Fruit fly (Drosophila melanogaster): Measurements from ENCODE around the gene CG3842.
A peak's percentile ranks its signal among the peaks of the same experiment; 100 is the strongest.

CG3842 gene

dm6 chrX:6365632-6366356 lies 28.2 kb downstream of the CG3842 start, which contains the start of the genes swa and Marf (continued):
- TF ChIP-seq Oli (tag; optimal IDR thresholded peaks at IDR 0.05), result no peak
- peak; percentile 6; the same call in 1 of the 3 replicates for TF ChIP-seq row (GFP tag; IDR thresholded peaks at IDR 0.05)
- TF ChIP-seq zen2 (GFP tag; IDR thresholded peaks at IDR 0.05; ENCODE audit: partially characterized antibody), result no peak
- no peak for TF ChIP-seq gsb-n (tag; optimal IDR thresholded peaks at IDR 0.05)
- TF ChIP-seq ems (GFP tag; optimal IDR thresholded peaks at IDR 0.05), result no peak
- TF ChIP-seq CG31441 (GFP tag; IDR thresholded peaks at IDR 0.05), result 0 out of 2 replicates have a peak, but pooled peaks have one; percentile 9
- TF ChIP-seq NK7.1 (GFP tag; optimal IDR thresholded peaks at IDR 0.05), result no peak
- TF ChIP-seq CG17385 (GFP tag; optimal IDR thresholded peaks at IDR 0.05), result no peak
- TF ChIP-seq CG9817 (tag; optimal IDR thresholded peaks at IDR 0.05), result no peak
- TF ChIP-seq CG10543 (GFP tag; optimal IDR thresholded peaks at IDR 0.05), result no peak
- no peak for TF ChIP-seq CG2712 (tag; optimal IDR thresholded peaks at IDR 0.05)
- TF ChIP-seq CG13296 (GFP tag; optimal IDR thresholded peaks at IDR 0.05), result no peak
- TF ChIP-seq Dfd (GFP tag; optimal IDR thresholded peaks at IDR 0.05), result no peak
- TF ChIP-seq cad (GFP tag; optimal IDR thresholded peaks at IDR 0.05), result no peak
- no peak for TF ChIP-seq Bteb2 (GFP tag; optimal IDR thresholded peaks at IDR 0.05)
- TF ChIP-seq gcm2 (GFP tag; optimal IDR thresholded peaks at IDR 0.05), result no peak
- TF ChIP-seq CTCF (GFP tag; optimal IDR thresholded peaks at IDR 0.05), result no peak
- TF ChIP-seq toy (GFP tag; IDR thresholded peaks at IDR 0.05), result no peak
- no peak for TF ChIP-seq CG11085 (GFP tag; IDR thresholded peaks at IDR 0.05)
- TF ChIP-seq GATAe (GFP tag; conservative IDR thresholded peaks at IDR 0.05), result no peak
- peak; percentile 43 for TF ChIP-seq CG8290 (GFP tag; optimal IDR thresholded peaks at IDR 0.05)
- TF ChIP-seq CG8290 (tag; optimal IDR thresholded peaks at IDR 0.05), result no peak
- no peak for TF ChIP-seq Side (GFP tag; optimal IDR thresholded peaks at IDR 0.05)
- TF ChIP-seq Dad (GFP tag; optimal IDR thresholded peaks at IDR 0.05), result no peak
- TF ChIP-seq Atf3 (GFP tag; optimal IDR thresholded peaks at IDR 0.05), result no peak
- TF ChIP-seq CG4854 (GFP tag; optimal IDR thresholded peaks at IDR 0.05), result no peak
- no peak for TF ChIP-seq CG10959 (GFP tag; IDR thresholded peaks at IDR 0.05)
- TF ChIP-seq pnt (GFP tag; optimal IDR thresholded peaks at IDR 0.05), result no peak
- no peak for TF ChIP-seq B-H1 (GFP tag; IDR thresholded peaks at IDR 0.05)
- TF ChIP-seq p53 (GFP tag; optimal IDR thresholded peaks at IDR 0.05), result no peak
- TF ChIP-seq mam (GFP tag; optimal IDR thresholded peaks at IDR 0.05), result no peak
- TF ChIP-seq HLHmδ (GFP tag; optimal IDR thresholded peaks at IDR 0.05), result no peak
- no peak for TF ChIP-seq CHES-1-like (GFP tag; optimal IDR thresholded peaks at IDR 0.05)
- no peak for TF ChIP-seq chinmo (GFP tag; IDR thresholded peaks at IDR 0.05; ENCODE audit: partially characterized antibody)
- peak; percentile 52 for TF ChIP-seq phol (tag; optimal IDR thresholded peaks at IDR 0.05)
- TF ChIP-seq Atf-2 (GFP tag; optimal IDR thresholded peaks at IDR 0.05), result no peak
- TF ChIP-seq CG9727 (GFP tag; optimal IDR thresholded peaks at IDR 0.05), result no peak
- no peak for TF ChIP-seq zfh1 (GFP tag; IDR thresholded peaks at IDR 0.05)
- no peak for TF ChIP-seq D (optimal IDR thresholded peaks at IDR 0.05)
- TF ChIP-seq D (GFP tag; optimal IDR thresholded peaks at IDR 0.05), result no peak
- no peak for TF ChIP-seq klu (GFP tag; IDR thresholded peaks at IDR 0.05)
- no peak for TF ChIP-seq CG16813 (GFP tag; IDR thresholded peaks at IDR 0.05; ENCODE audit: partially characterized antibody)
- TF ChIP-seq MESR4 (GFP tag; optimal IDR thresholded peaks at IDR 0.05), result peak; percentile 70
- no peak for TF ChIP-seq her (GFP tag; optimal IDR thresholded peaks at IDR 0.05)
- TF ChIP-seq sima (GFP tag; optimal IDR thresholded peaks at IDR 0.05), result no peak
- no peak for TF ChIP-seq CG43689 (GFP tag; IDR thresholded peaks at IDR 0.05)
- no peak for TF ChIP-seq gsb (GFP tag; IDR thresholded peaks at IDR 0.05)
- no peak for TF ChIP-seq CG8944 (GFP tag; optimal IDR thresholded peaks at IDR 0.05)
- no peak for TF ChIP-seq CG7963 (GFP tag; IDR thresholded peaks at IDR 0.05; ENCODE audit: partially characterized antibody)
- no peak for TF ChIP-seq org-1 (GFP tag; optimal IDR thresholded peaks at IDR 0.05)
- no peak for TF ChIP-seq jing (GFP tag; optimal IDR thresholded peaks at IDR 0.05)
- no peak for TF ChIP-seq ewg (GFP tag; optimal IDR thresholded peaks at IDR 0.05)

All from whole organism, embryonic.